Worm (Caenorhabditis elegans): ENCODE data around the gene iffb-1.

DNA sequence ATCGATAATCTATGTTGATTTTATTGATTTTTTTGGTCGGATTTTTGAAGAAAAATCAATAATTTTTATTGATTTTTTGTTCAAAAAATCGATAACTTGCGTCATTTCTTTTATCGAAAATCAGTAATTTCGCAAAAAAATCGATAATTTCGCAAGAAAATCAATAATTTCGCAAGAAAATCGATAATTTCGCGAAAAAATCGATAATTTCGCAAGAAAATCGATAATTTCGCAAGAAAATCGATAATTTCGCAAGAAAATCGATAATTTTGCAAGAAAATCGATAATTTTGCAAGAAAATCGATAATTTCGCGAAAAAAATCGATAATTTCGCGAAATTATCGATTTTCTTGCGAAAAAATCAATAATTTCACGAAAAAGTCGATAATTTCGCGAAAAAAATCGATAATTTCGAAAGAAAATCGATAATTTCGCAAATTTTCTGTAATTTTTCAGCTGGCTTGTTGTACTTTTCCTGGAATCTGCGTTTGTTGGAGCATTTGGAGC is 30.8 kb upstream of the iffb-1 start:
- TF ChIP-seq nhr-6 (tag; optimal IDR thresholded peaks at IDR 0.05) (no peak), ztf-4 (tag; optimal IDR thresholded peaks at IDR 0.05) (no peak), nhr-11 (tag; optimal IDR thresholded peaks at IDR 0.05) (no peak)

All from whole organism, L2 larva.